Worm (Caenorhabditis elegans) whole organism, late embryonic: ENCODE measurements around the gene lgc-5.

Experiments
- C08G9.2 ChIP-seq: sonication (generic microtip); optimal IDR thresholded peaks from 2 replicates; lab custom pipeline; 2016; ENCODE audit warnings: mild to moderate bottlenecking, missing genetic modification characterization, moderate library complexity, missing compliant biosample characterization
- F13H6.1 ChIP-seq: sonication (generic microtip); optimal IDR thresholded peaks from 2 replicates; lab custom pipeline; 2016; ENCODE audit warnings: missing genetic modification characterization, missing compliant biosample characterization
- K09A11.1 ChIP-seq: sonication (generic microtip); optimal IDR thresholded peaks from 2 replicates; lab custom pipeline; 2017; ENCODE audit warnings: antibody characterized with exemption, mild to moderate bottlenecking, missing genetic modification characterization, missing compliant biosample characterization; ENCODE audit not compliant: insufficient read depth
- ahr-1 ChIP-seq: sonication (generic microtip); optimal IDR thresholded peaks from 2 replicates; lab custom pipeline; 2016; ENCODE audit warnings: missing genetic modification characterization, missing compliant biosample characterization
- ama-1 ChIP-seq: fragments of 150-350 bp; optimal IDR thresholded peaks from 2 replicates; lab custom pipeline; 2014
- ceh-14 ChIP-seq: sonication (generic microtip); optimal IDR thresholded peaks from 2 replicates; lab custom pipeline; 2016; ENCODE audit warnings: missing genotype, missing genetic modification characterization, missing compliant biosample characterization
- ceh-18 ChIP-seq: sonication (generic microtip); optimal IDR thresholded peaks from 2 replicates; lab custom pipeline; 2016; ENCODE audit warnings: missing genetic modification characterization, missing compliant biosample characterization
- ceh-2 ChIP-seq: sonication (generic microtip); optimal IDR thresholded peaks from 2 replicates; lab custom pipeline; 2016; ENCODE audit warnings: missing genotype, missing genetic modification characterization, missing compliant biosample characterization
- ceh-22 ChIP-seq: sonication (generic microtip); optimal IDR thresholded peaks from 2 replicates; lab custom pipeline; 2017; ENCODE audit warnings: missing biosample characterization, missing genetic modification characterization
- ceh-24 ChIP-seq: sonication (generic microtip); optimal IDR thresholded peaks from 2 replicates; lab custom pipeline; 2016; ENCODE audit warnings: mild to moderate bottlenecking, missing genetic modification characterization, missing compliant biosample characterization
- ceh-31 ChIP-seq: sonication (generic microtip); optimal IDR thresholded peaks from 2 replicates; lab custom pipeline; 2016; ENCODE audit warnings: missing genetic modification characterization, missing compliant biosample characterization
- ceh-34 ChIP-seq: sonication (generic microtip); optimal IDR thresholded peaks from 2 replicates; lab custom pipeline; 2016; ENCODE audit warnings: mild to moderate bottlenecking, missing genetic modification characterization, missing compliant biosample characterization
- ceh-45 ChIP-seq: fragments of 200-800 bp; sonication (Bioruptor generic); IDR thresholded peaks from 2 replicates; pipeline ENCODE4 v1.3.6; 2022; ENCODE audit warnings: missing genetic modification reagents, missing genetic modification characterization, missing compliant biosample characterization
- ceh-48 ChIP-seq: sonication (generic microtip); optimal IDR thresholded peaks from 2 replicates; lab custom pipeline; 2016; ENCODE audit warnings: missing genetic modification characterization, inconsistent platforms, missing compliant biosample characterization
- ceh-6 ChIP-seq: fragments of 200-800 bp; sonication (Bioruptor generic); optimal IDR thresholded peaks from 2 replicates; lab custom pipeline; 2018; ENCODE audit warnings: mild to moderate bottlenecking, missing genetic modification characterization, missing compliant biosample characterization
- ceh-9 ChIP-seq: sonication (generic microtip); optimal IDR thresholded peaks from 2 replicates; lab custom pipeline; 2016; ENCODE audit warnings: mild to moderate bottlenecking, missing genetic modification characterization, inconsistent platforms, missing compliant biosample characterization
- che-1 ChIP-seq: sonication (generic microtip); optimal IDR thresholded peaks from 2 replicates; lab custom pipeline; 2016; ENCODE audit warnings: mild to moderate bottlenecking, missing genetic modification characterization, missing compliant biosample characterization
- elt-2 ChIP-seq: sonication (generic microtip); optimal IDR thresholded peaks from 2 replicates; lab custom pipeline; 2016; ENCODE audit warnings: missing genetic modification reagents, missing genetic modification characterization, missing compliant biosample characterization
- ets-4 ChIP-seq: sonication (generic microtip); optimal IDR thresholded peaks from 2 replicates; lab custom pipeline; 2016; ENCODE audit warnings: missing genetic modification characterization, missing compliant biosample characterization
- fax-1 ChIP-seq: sonication (generic microtip); optimal IDR thresholded peaks from 2 replicates; lab custom pipeline; 2016; ENCODE audit warnings: missing genotype, missing genetic modification characterization, missing compliant biosample characterization
- fkh-10 ChIP-seq: fragments of 150-350 bp; optimal IDR thresholded peaks from 2 replicates; lab custom pipeline; 2014; ENCODE audit warnings: missing biosample characterization, missing genetic modification reagents, missing genetic modification characterization
- fkh-6 ChIP-seq: sonication (generic microtip); optimal IDR thresholded peaks from 2 replicates; lab custom pipeline; 2016; ENCODE audit warnings: missing genetic modification characterization, missing compliant biosample characterization
- hlh-30 ChIP-seq: sonication (generic microtip); optimal IDR thresholded peaks from 2 replicates; lab custom pipeline; 2017; ENCODE audit warnings: antibody characterized with exemption, missing genetic modification characterization, missing compliant biosample characterization; ENCODE audit not compliant: insufficient read depth
- hlh-6 ChIP-seq: sonication (generic microtip); optimal IDR thresholded peaks from 2 replicates; lab custom pipeline; 2016; ENCODE audit warnings: missing genotype, missing genetic modification characterization, missing compliant biosample characterization
- hlh-8 ChIP-seq: sonication (generic microtip); optimal IDR thresholded peaks from 2 replicates; lab custom pipeline; 2016; ENCODE audit warnings: missing genotype, missing genetic modification characterization, missing compliant biosample characterization
- lin-11 ChIP-seq: fragments of 200-800 bp; sonication (Bioruptor generic); optimal IDR thresholded peaks from 2 replicates; lab custom pipeline; 2018; ENCODE audit warnings: mild to moderate bottlenecking, missing genetic modification characterization, missing compliant biosample characterization
- madf-2 ChIP-seq: sonication (generic microtip); optimal IDR thresholded peaks from 2 replicates; lab custom pipeline; 2017; ENCODE audit warnings: missing genetic modification characterization, missing compliant biosample characterization
- nfya-1 ChIP-seq: sonication (generic microtip); optimal IDR thresholded peaks from 2 replicates; lab custom pipeline; 2017; ENCODE audit warnings: missing genetic modification characterization, mild to moderate bottlenecking, missing compliant biosample characterization, antibody characterized with exemption, moderate library complexity
- nhr-232 ChIP-seq: sonication (generic microtip); optimal IDR thresholded peaks from 2 replicates; lab custom pipeline; 2016; ENCODE audit warnings: missing genetic modification characterization, missing compliant biosample characterization
- npax-4 ChIP-seq: sonication (generic microtip); optimal IDR thresholded peaks from 2 replicates; lab custom pipeline; 2016; ENCODE audit warnings: missing genetic modification characterization, missing compliant biosample characterization
- pag-3 ChIP-seq: sonication (generic microtip); optimal IDR thresholded peaks from 2 replicates; lab custom pipeline; 2016; ENCODE audit warnings: missing compliant biosample characterization, missing genetic modification characterization, borderline replicate concordance
- pat-9 ChIP-seq: fragments of 200-800 bp; sonication (Bioruptor generic); optimal IDR thresholded peaks from 2 replicates; lab custom pipeline; 2018; ENCODE audit warnings: mild to moderate bottlenecking, missing genetic modification characterization, moderate library complexity, missing compliant biosample characterization
- pha-4 ChIP-seq: fragments of 150-350 bp; optimal IDR thresholded peaks from 2 replicates; lab custom pipeline; 2018; ENCODE audit warnings: missing biosample characterization, missing genetic modification reagents, missing genetic modification characterization
- pros-1 ChIP-seq: fragments of 150-350 bp; optimal IDR thresholded peaks from 2 replicates; lab custom pipeline; 2014; ENCODE audit warnings: missing biosample characterization, missing genetic modification reagents, missing genetic modification characterization
- rnt-1 ChIP-seq: sonication (generic microtip); optimal IDR thresholded peaks from 2 replicates; lab custom pipeline; 2016; ENCODE audit warnings: missing genetic modification characterization, missing compliant biosample characterization
- sox-2 ChIP-seq: fragments of 200-800 bp; sonication (Bioruptor generic); IDR thresholded peaks from 2 replicates; pipeline ENCODE4 v1.3.6; 2022; ENCODE audit warnings: missing genetic modification reagents, missing genetic modification characterization, missing compliant biosample characterization
- tbx-2 ChIP-seq: sonication (generic microtip); optimal IDR thresholded peaks from 2 replicates; lab custom pipeline; 2016; ENCODE audit warnings: missing genetic modification characterization, missing compliant biosample characterization
- ttx-3 ChIP-seq: sonication (generic microtip); optimal IDR thresholded peaks from 2 replicates; lab custom pipeline; 2016; ENCODE audit warnings: missing genetic modification reagents, missing genetic modification characterization, missing compliant biosample characterization
- unc-42 ChIP-seq: sonication (generic microtip); optimal IDR thresholded peaks from 2 replicates; lab custom pipeline; 2016; ENCODE audit warnings: missing genotype, missing genetic modification characterization, missing compliant biosample characterization

The lgc-5 gene

DNA sequence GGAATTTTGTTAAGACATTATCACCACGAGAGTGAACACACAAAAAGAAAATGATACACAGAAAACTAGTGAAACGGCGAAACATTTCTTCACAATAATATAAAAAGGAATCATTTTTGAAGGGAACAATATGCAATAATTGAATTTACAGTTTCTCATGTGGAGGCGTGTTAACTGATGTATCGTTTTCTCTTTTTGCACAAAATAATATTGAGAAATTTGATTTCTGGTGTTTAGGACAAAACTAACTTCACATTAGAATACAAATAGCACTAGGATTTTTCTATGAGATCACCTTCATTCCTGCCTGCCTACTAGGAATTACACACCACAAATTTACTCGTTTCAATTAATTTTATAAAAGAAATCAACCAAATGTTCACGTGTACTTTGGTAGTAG lies 16.0 kb downstream of the lgc-5 start, which contains the start of gene D2096.13:
Gene D2096.13, minus strand, starts transcription at position 101 of the 400 bp plus-strand sequence.
- TF ChIP-seq ceh-6 (GFP tag; lab: Kevin White, UChicago) (no peak), ceh-14 (no peak), nhr-232 (no peak), K09A11.1 (tag; lab: Kevin White, UChicago) (no peak), sox-2 (no peak), unc-42 (tag; lab: Kevin White, UChicago) (no peak), elt-2 (no peak), ceh-48 (no peak), che-1 (tag; lab: Kevin White, UChicago) (no peak), fax-1 (tag; lab: Kevin White, UChicago) (no peak), ceh-24 (tag; lab: Kevin White, UChicago) (no peak), hlh-8 (tag; lab: Kevin White, UChicago) (no peak), F13H6.1 (tag; lab: Kevin White, UChicago) (no peak), ceh-9 (no peak), nfya-1 (tag; lab: Kevin White, UChicago) (no peak), ceh-34 (tag; lab: Kevin White, UChicago) (no peak)
- TF ChIP-seq, all 69 proteins: peak for 0

- TF ChIP-seq C08G9.2 (tag; lab: Kevin White, UChicago) (no peak), ceh-31 (tag; lab: Kevin White, UChicago) (no peak), hlh-6 (no peak), pat-9 (no peak), ceh-14 (peak; percentile 61), sox-2 (peak; percentile 27; the same call in 1 of the 2 replicates), pros-1 (tag; lab: Kevin White, UChicago) (no peak), ets-4 (tag; lab: Kevin White, UChicago) (no peak), tbx-2 (tag; lab: Kevin White, UChicago) (no peak), pag-3 (no peak), madf-2 (tag; lab: Kevin White, UChicago) (no peak), npax-4 (tag; lab: Kevin White, UChicago) (no peak), unc-42 (tag; lab: Kevin White, UChicago) (peak; percentile 88), ahr-1 (tag; lab: Kevin White, UChicago) (no peak)
These were observed 17.4 kb downstream of the lgc-5 start, which contains the start of gene D2096.5 for ce11 chrIV:8359716-8360407. Gene D2096.5 (minus strand): TSS chrIV:8359766.

- TF ChIP-seq pha-4 (tag; lab: Kevin White, UChicago) (no peak), tbx-2 (tag; lab: Kevin White, UChicago) (no peak), ceh-2 (tag; lab: Kevin White, UChicago) (no peak), fkh-6 (no peak), ceh-45 (GFP tag; lab: Robert Waterston, UW) (no peak), elt-2 (no peak), ama-1 (no peak), ceh-18 (tag; lab: Kevin White, UChicago) (no peak), rnt-1 (tag; lab: Kevin White, UChicago) (no peak), lin-11 (tag; lab: Kevin White, UChicago) (no peak), fax-1 (tag; lab: Kevin White, UChicago) (no peak), fkh-10 (no peak), hlh-30 (no peak)
- TF ChIP-seq, all 69 proteins: peak for 0
These were observed 18.3 kb downstream of the lgc-5 start, which contains the start of gene sqv-1 for ce11 chrIV:8360817-8361216. Gene sqv-1 (plus strand): TSS chrIV:8361117.

DNA sequence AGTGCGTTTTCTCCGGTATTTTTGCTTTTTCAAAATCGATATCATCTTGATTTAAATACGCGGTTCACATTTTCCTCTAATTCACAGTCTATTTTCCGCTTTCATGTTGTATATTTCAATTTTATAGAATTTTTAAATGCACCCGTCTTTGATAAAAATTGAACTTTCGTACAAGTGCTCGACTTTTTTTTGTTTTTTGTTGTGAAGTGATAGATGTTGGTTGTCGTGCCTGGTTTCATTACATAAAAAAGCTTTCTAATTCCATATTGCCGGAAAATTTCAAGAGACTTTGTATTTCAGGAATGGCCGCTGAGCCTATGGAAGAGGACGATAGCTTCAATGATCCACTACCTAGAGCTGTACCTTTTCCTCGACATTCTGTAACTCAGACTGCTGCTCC lies 20.7 kb downstream of the lgc-5 start, which contains the start of gene D2096.12:
Gene D2096.12, plus strand, starts transcription at position 301 of the 400 bp plus-strand sequence.
- no peak for TF ChIP-seq hlh-30
- no peak for TF ChIP-seq ttx-3 (tag; lab: Kevin White, UChicago)
- TF ChIP-seq ceh-22 (tag; lab: Kevin White, UChicago), result no peak
- TF ChIP-seq ceh-45 (GFP tag; lab: Robert Waterston, UW), result no peak
